Fruit fly (Drosophila melanogaster): ENCODE data around the gene Ccp84Ae.

Ccp84Ae gene

dm6 chr3R:6662613-6663288 is 28.8 kb downstream of the Ccp84Ae start (continued):
- TF ChIP-seq dm (GFP tag; optimal IDR thresholded peaks at IDR 0.05) (no peak), CG18764 (GFP tag; optimal IDR thresholded peaks at IDR 0.05) (no peak), lab (GFP tag; optimal IDR thresholded peaks at IDR 0.05) (no peak), CG2120 (GFP tag; optimal IDR thresholded peaks at IDR 0.05) (no peak), CG9609 (GFP tag; optimal IDR thresholded peaks at IDR 0.05) (no peak), Abd-B (GFP tag; optimal IDR thresholded peaks at IDR 0.05) (no peak), CG12942 (GFP tag; optimal IDR thresholded peaks at IDR 0.05) (no peak), yki (optimal IDR thresholded peaks at IDR 0.05) (no peak), sob (GFP tag; IDR thresholded peaks at IDR 0.05) (no peak), ab (GFP tag; optimal IDR thresholded peaks at IDR 0.05) (no peak), CG18476 (GFP tag; optimal IDR thresholded peaks at IDR 0.05) (no peak), CG16779 (GFP tag; IDR thresholded peaks at IDR 0.05) (no peak), slbo (GFP tag; IDR thresholded peaks at IDR 0.05) (no peak), CG2678 (tag; optimal IDR thresholded peaks at IDR 0.05) (no peak), Bgb (GFP tag; IDR thresholded peaks at IDR 0.05; ENCODE audit: partially characterized antibody) (no peak), CG6683 (GFP tag; optimal IDR thresholded peaks at IDR 0.05) (no peak), chm (GFP tag; IDR thresholded peaks at IDR 0.05) (no peak), pan (optimal IDR thresholded peaks at IDR 0.05) (no peak), pan (GFP tag; optimal IDR thresholded peaks at IDR 0.05 in 1 of 2, IDR thresholded peaks at IDR 0.05 in 1 of 2) (no peak), Rfx (GFP tag; IDR thresholded peaks at IDR 0.05) (no peak), klu (GFP tag; IDR thresholded peaks at IDR 0.05) (no peak), CG6654 (GFP tag; optimal IDR thresholded peaks at IDR 0.05) (no peak), fd102C (GFP tag; optimal IDR thresholded peaks at IDR 0.05) (peak; percentile 10), CG4730 (GFP tag; IDR thresholded peaks at IDR 0.05) (no peak)

- TF ChIP-seq Myb (GFP tag; optimal IDR thresholded peaks at IDR 0.05) (peak; percentile 50), CG12391 (tag; optimal IDR thresholded peaks at IDR 0.05) (peak; percentile 40), CG9817 (tag; optimal IDR thresholded peaks at IDR 0.05) (peak; percentile 11), CG10431 (GFP tag; optimal IDR thresholded peaks at IDR 0.05) (no peak), Pdp1 (GFP tag; optimal IDR thresholded peaks at IDR 0.05) (peak in 1 of 2 experiments; percentile 82), HLHmδ (GFP tag; optimal IDR thresholded peaks at IDR 0.05) (no peak), CG8924 (tag; optimal IDR thresholded peaks at IDR 0.05) (peak; percentile 3), CG14014 (GFP tag; IDR thresholded peaks at IDR 0.05) (no peak), stwl (tag; optimal IDR thresholded peaks at IDR 0.05) (peak; percentile 93), YL-1 (GFP tag; optimal IDR thresholded peaks at IDR 0.05) (peak; percentile 66), grau (tag; optimal IDR thresholded peaks at IDR 0.05) (peak; percentile 16), prd (optimal IDR thresholded peaks at IDR 0.05) (no peak), prd (GFP tag; IDR thresholded peaks at IDR 0.05) (0 out of 3 replicates have a peak, but pooled peaks have one; percentile 6), Trl (optimal IDR thresholded peaks at IDR 0.05) (no peak), Trl (GFP tag; optimal IDR thresholded peaks at IDR 0.05) (no peak), MBD-R2 (GFP tag; IDR thresholded peaks at IDR 0.05) (peak; percentile 96), fru (optimal IDR thresholded peaks at IDR 0.05) (no peak), Aef1 (GFP tag; IDR thresholded peaks at IDR 0.05) (no peak), zfh2 (GFP tag; optimal IDR thresholded peaks at IDR 0.05) (no peak), CG7745 (tag; optimal IDR thresholded peaks at IDR 0.05) (no peak), CG12659 (GFP tag; optimal IDR thresholded peaks at IDR 0.05) (peak; percentile 49), CG8388 (GFP tag; optimal IDR thresholded peaks at IDR 0.05) (peak; percentile 48), gfzf (GFP tag; optimal IDR thresholded peaks at IDR 0.05) (peak; percentile 90), CG2116 (GFP tag; optimal IDR thresholded peaks at IDR 0.05) (peak; percentile 54), CG2712 (tag; optimal IDR thresholded peaks at IDR 0.05) (peak; percentile 50), CG11504 (tag; optimal IDR thresholded peaks at IDR 0.05) (peak; percentile 39), Nf-YA (GFP tag; IDR thresholded peaks at IDR 0.05) (no peak), zen (tag; optimal IDR thresholded peaks at IDR 0.05) (peak; percentile 76), ind (GFP tag; optimal IDR thresholded peaks at IDR 0.05) (no peak)
These were observed 31.6 kb downstream of the Ccp84Ae start, which contains the start of gene agt for dm6 chr3R:6659941-6660340. Gene agt, minus strand, starts transcription at chr3R:6660100.
